Fruit fly (Drosophila melanogaster) whole organism, embryonic: ENCODE data around the gene Ykt6.

ENCODE experiments used
- Awh ChIP-seq: fragments of 200-800 bp; sonication (Bioruptor generic); IDR thresholded peaks from 2 replicates; pipeline ENCODE4, ENCODE4 v1.3.6; 2022; ENCODE audit warnings: missing biosample characterization, missing genetic modification characterization
- Blimp-1 ChIP-seq: fragments of 200-800 bp; sonication (Bioruptor generic); optimal IDR thresholded peaks from 3 replicates; lab custom pipeline; 2018; ENCODE audit warnings: missing biosample characterization, missing genetic modification characterization, mild to moderate bottlenecking, moderate library complexity, missing genetic modification reagents
- CG10147 ChIP-seq: fragments of 200-800 bp; sonication (Bioruptor generic); optimal IDR thresholded peaks from 2 replicates; lab custom pipeline; 2019; ENCODE audit warnings: missing biosample characterization, mild to moderate bottlenecking, missing genetic modification characterization, moderate library complexity
- CG10366 ChIP-seq: fragments of 200-800 bp; sonication (Bioruptor generic); IDR thresholded peaks from 2 replicates; pipeline ENCODE4 v1.3.6; 2022; ENCODE audit warnings: missing biosample characterization, missing genetic modification characterization
- CG10462 ChIP-seq: fragments of 200-800 bp; sonication (Bioruptor generic); optimal IDR thresholded peaks from 2 replicates; lab custom pipeline; 2016; ENCODE audit warnings: missing biosample characterization, missing genetic modification characterization
- CG11456 ChIP-seq: fragments of 200-800 bp; sonication (Bioruptor generic); IDR thresholded peaks from 3 replicates; pipeline ENCODE4 v1.3.6; 2022; ENCODE audit warnings: missing biosample characterization, missing genetic modification characterization
- CG13624 ChIP-seq: fragments of 200-800 bp; sonication (Bioruptor generic); optimal IDR thresholded peaks from 2 replicates; lab custom pipeline; 2016; ENCODE audit warnings: missing biosample characterization, missing genetic modification characterization
- CG14710 ChIP-seq: fragments of 200-800 bp; sonication (Bioruptor generic); optimal IDR thresholded peaks from 3 replicates; lab custom pipeline; 2019; ENCODE audit warnings: missing biosample characterization, mild to moderate bottlenecking, missing genetic modification characterization, moderate library complexity
- CG15514 ChIP-seq: fragments of 200-800 bp; sonication (Bioruptor generic); optimal IDR thresholded peaks from 3 replicates; lab custom pipeline; 2017; ENCODE audit warnings: missing biosample characterization, missing genetic modification characterization, mild to moderate bottlenecking, moderate library complexity, missing genetic modification reagents
- CG1602 ChIP-seq: fragments of 200-800 bp; sonication (Bioruptor generic); optimal IDR thresholded peaks from 3 replicates; lab custom pipeline; 2016; ENCODE audit warnings: missing biosample characterization, missing genetic modification characterization
- CG17328 ChIP-seq: fragments of 200-800 bp; sonication (Bioruptor generic); IDR thresholded peaks from 2 replicates; pipeline ENCODE4 v1.3.6; 2022; ENCODE audit warnings: missing biosample characterization, missing genetic modification characterization
- CG18599 ChIP-seq: fragments of 200-800 bp; sonication (Bioruptor generic); optimal IDR thresholded peaks from 3 replicates; lab custom pipeline; 2017; ENCODE audit warnings: missing biosample characterization, missing genetic modification characterization, mild to moderate bottlenecking, moderate library complexity, missing genetic modification reagents
- CG33557 ChIP-seq: fragments of 200-800 bp; sonication (Bioruptor generic); optimal IDR thresholded peaks from 2 replicates; lab custom pipeline; 2019; ENCODE audit warnings: missing biosample characterization, mild to moderate bottlenecking, missing genetic modification characterization, moderate library complexity
- CG34422 ChIP-seq: fragments of 200-800 bp; sonication (Bioruptor generic); IDR thresholded peaks from 3 replicates; pipeline ENCODE4 v1.3.6; 2022; ENCODE audit warnings: missing biosample characterization, missing genetic modification characterization
- CG4328 ChIP-seq: fragments of 200-800 bp; sonication (Bioruptor generic); optimal IDR thresholded peaks from 3 replicates; lab custom pipeline; 2017; ENCODE audit warnings: missing biosample characterization, missing genetic modification reagents, missing genetic modification characterization
- CG5245 ChIP-seq: fragments of 200-800 bp; sonication (Bioruptor generic); optimal IDR thresholded peaks from 3 replicates; lab custom pipeline; 2016; ENCODE audit warnings: missing biosample characterization, missing genetic modification characterization
- CG6813 ChIP-seq: fragments of 200-800 bp; sonication (Bioruptor generic); optimal IDR thresholded peaks from 2 replicates; lab custom pipeline; 2017; ENCODE audit warnings: missing biosample characterization, missing genetic modification characterization, mild to moderate bottlenecking, moderate library complexity, missing genetic modification reagents
- CG6854 ChIP-seq: fragments of 200-800 bp; sonication (Bioruptor generic); optimal IDR thresholded peaks from 3 replicates; lab custom pipeline; 2017; ENCODE audit warnings: missing biosample characterization, mild to moderate bottlenecking, missing genetic modification characterization
- CG7372 ChIP-seq: fragments of 200-800 bp; sonication (Bioruptor generic); IDR thresholded peaks from 2 replicates; pipeline ENCODE4 v1.3.6; 2022; ENCODE audit warnings: missing biosample characterization, missing genetic modification characterization
- CG9215 ChIP-seq: fragments of 200-800 bp; sonication (Bioruptor generic); IDR thresholded peaks from 2 replicates; pipeline ENCODE4 v1.3.6; 2022; ENCODE audit warnings: missing biosample characterization, missing genetic modification characterization
- Chrac-16 ChIP-seq: fragments of 200-800 bp; sonication (Bioruptor generic); optimal IDR thresholded peaks from 3 replicates; lab custom pipeline; 2016; ENCODE audit warnings: missing biosample characterization, missing genetic modification characterization
- Doc3 ChIP-seq: fragments of 200-800 bp; sonication (Bioruptor generic); IDR thresholded peaks from 3 replicates; pipeline ENCODE4 v1.3.6; 2022; ENCODE audit warnings: missing biosample characterization, missing genetic modification characterization; ENCODE audit not compliant: partially characterized antibody
- E2f2 ChIP-seq: fragments of 200-800 bp; sonication (Bioruptor generic); IDR thresholded peaks from 2 replicates; pipeline ENCODE4 v1.3.6; 2022; ENCODE audit warnings: missing biosample characterization, missing genetic modification characterization
- Lim3 ChIP-seq: fragments of 200-800 bp; sonication (Bioruptor generic); IDR thresholded peaks from 2 replicates; pipeline ENCODE4 v1.3.6; 2022; ENCODE audit warnings: missing biosample characterization, missing genetic modification characterization
- NC2β ChIP-seq: fragments of 200-800 bp; sonication (Bioruptor generic); optimal IDR thresholded peaks from 2 replicates; lab custom pipeline; 2016; ENCODE audit warnings: missing biosample characterization, missing genetic modification characterization
- Sox102F ChIP-seq: fragments of 200-800 bp; sonication (Bioruptor generic); optimal IDR thresholded peaks from 2 replicates; lab custom pipeline; 2018; ENCODE audit warnings: missing biosample characterization, mild to moderate bottlenecking, missing genetic modification characterization, moderate library complexity
- Sry-δ ChIP-seq: fragments of 200-800 bp; sonication (Bioruptor generic); optimal IDR thresholded peaks from 2 replicates; lab custom pipeline; 2016; ENCODE audit warnings: missing biosample characterization, missing genetic modification characterization
- Xbp1 ChIP-seq: fragments of 200-800 bp; sonication (Bioruptor generic); optimal IDR thresholded peaks from 3 replicates; lab custom pipeline; 2016; ENCODE audit warnings: missing biosample characterization, mild to moderate bottlenecking, missing genetic modification characterization
- ap ChIP-seq: fragments of 200-800 bp; sonication (Bioruptor generic); IDR thresholded peaks from 2 replicates; pipeline ENCODE4 v1.3.6; 2022; ENCODE audit warnings: missing biosample characterization, missing genetic modification characterization
- bab2 ChIP-seq: fragments of 200-800 bp; sonication (Bioruptor generic); optimal IDR thresholded peaks from 2 replicates; lab custom pipeline; 2016; ENCODE audit warnings: missing biosample characterization, missing genetic modification characterization
- bigmax ChIP-seq: fragments of 200-800 bp; sonication (Bioruptor generic); optimal IDR thresholded peaks from 2 replicates; lab custom pipeline; 2018; ENCODE audit warnings: missing biosample characterization, mild to moderate bottlenecking, missing genetic modification characterization
- cas ChIP-seq: fragments of 200-800 bp; sonication (Bioruptor generic); IDR thresholded peaks from 2 replicates; pipeline ENCODE4 v1.3.6; 2022; ENCODE audit warnings: missing biosample characterization, missing genetic modification characterization
- chn ChIP-seq: fragments of 200-800 bp; sonication (Bioruptor generic); optimal IDR thresholded peaks from 2 replicates; lab custom pipeline; 2016; ENCODE audit warnings: missing biosample characterization, missing genetic modification characterization
- dm ChIP-seq: fragments of 200-800 bp; sonication (Bioruptor generic); optimal IDR thresholded peaks from 3 replicates; lab custom pipeline; 2016; ENCODE audit warnings: missing biosample characterization, missing genetic modification characterization
- gcm ChIP-seq: fragments of 200-800 bp; sonication (Bioruptor generic); optimal IDR thresholded peaks from 2 replicates; lab custom pipeline; 2019; ENCODE audit warnings: missing biosample characterization, mild to moderate bottlenecking, missing genetic modification characterization, moderate library complexity
- gem ChIP-seq: fragments of 200-800 bp; sonication (Bioruptor generic); optimal IDR thresholded peaks from 2 replicates; lab custom pipeline; 2019; ENCODE audit warnings: missing biosample characterization, mild to moderate bottlenecking, missing genetic modification characterization, moderate library complexity
- hkb ChIP-seq, 2 experiments: fragments of 200-800 bp in 1 of 2; fragments of >200 bp in 1 of 2; sonication (Bioruptor generic) in 1 of 2; IDR thresholded peaks in 1 of 2; optimal IDR thresholded peaks in 1 of 2; 2 replicates each; pipeline versions ENCODE4 v1.3.6 to Lab custom; 2017 to 2022; ENCODE audit warnings: missing biosample characterization in 1 of 2, missing genetic modification characterization in 1 of 2
- lilli ChIP-seq: fragments of 200-800 bp; sonication (Bioruptor generic); optimal IDR thresholded peaks from 3 replicates; lab custom pipeline; 2016; ENCODE audit warnings: missing biosample characterization, missing genetic modification characterization
- lov ChIP-seq, 2 experiments: fragments of 200-800 bp in 1 of 2; fragments of >200 bp in 1 of 2; sonication (Bioruptor generic) in 1 of 2; IDR thresholded peaks in 1 of 2; optimal IDR thresholded peaks in 1 of 2; 2 replicates in 1 of 2; 3 replicates in 1 of 2; pipeline versions ENCODE4 v1.3.6 to Lab custom; 2017 to 2022; ENCODE audit warnings: missing biosample characterization in 1 of 2, missing genetic modification characterization in 1 of 2
- nau ChIP-seq: fragments of 200-800 bp; sonication (Bioruptor generic); optimal IDR thresholded peaks from 3 replicates; lab custom pipeline; 2017; ENCODE audit warnings: missing biosample characterization, mild to moderate bottlenecking, missing genetic modification characterization, missing genetic modification reagents
- pnt ChIP-seq: fragments of 200-800 bp; sonication (Bioruptor generic); optimal IDR thresholded peaks from 3 replicates; lab custom pipeline; 2016; ENCODE audit warnings: missing biosample characterization, missing genetic modification characterization
- psq ChIP-seq: fragments of 200-800 bp; sonication (Bioruptor generic); optimal IDR thresholded peaks from 2 replicates; lab custom pipeline; 2017; ENCODE audit warnings: missing biosample characterization, missing genetic modification characterization
- pum ChIP-seq: fragments of 200-800 bp; sonication (Bioruptor generic); optimal IDR thresholded peaks from 2 replicates; lab custom pipeline; 2016; ENCODE audit warnings: missing biosample characterization, missing genetic modification characterization
- ranshi ChIP-seq: fragments of 200-800 bp; sonication (Bioruptor generic); IDR thresholded peaks from 2 replicates; pipeline ENCODE4 v1.3.6; 2022; ENCODE audit warnings: missing biosample characterization, missing genetic modification characterization
- row ChIP-seq: fragments of 200-800 bp; sonication (Bioruptor generic); IDR thresholded peaks from 3 replicates; pipeline ENCODE4 v1.3.6; 2022; ENCODE audit warnings: missing biosample characterization, missing genetic modification characterization
- sqz ChIP-seq: fragments of 200-800 bp; sonication (Bioruptor generic); optimal IDR thresholded peaks from 3 replicates; lab custom pipeline; 2018; ENCODE audit warnings: missing biosample characterization, mild to moderate bottlenecking, missing genetic modification characterization
- tll ChIP-seq, 2 experiments: fragments of 200-800 bp in 1 of 2; fragments of >200 bp in 1 of 2; sonication (Bioruptor generic) in 1 of 2; optimal IDR thresholded peaks; 2 replicates each; lab custom pipeline; 2017 to 2019; ENCODE audit warnings: missing biosample characterization in 2 of 2, missing genetic modification characterization in 2 of 2, mild to moderate bottlenecking in 1 of 2, moderate library complexity in 1 of 2
- ttk ChIP-seq: fragments of 200-800 bp; sonication (Bioruptor generic); IDR thresholded peaks from 2 replicates; pipeline ENCODE4 v2.1.2; 2022; ENCODE audit warnings: missing biosample characterization, missing genetic modification characterization

The Ykt6 gene

DNA sequence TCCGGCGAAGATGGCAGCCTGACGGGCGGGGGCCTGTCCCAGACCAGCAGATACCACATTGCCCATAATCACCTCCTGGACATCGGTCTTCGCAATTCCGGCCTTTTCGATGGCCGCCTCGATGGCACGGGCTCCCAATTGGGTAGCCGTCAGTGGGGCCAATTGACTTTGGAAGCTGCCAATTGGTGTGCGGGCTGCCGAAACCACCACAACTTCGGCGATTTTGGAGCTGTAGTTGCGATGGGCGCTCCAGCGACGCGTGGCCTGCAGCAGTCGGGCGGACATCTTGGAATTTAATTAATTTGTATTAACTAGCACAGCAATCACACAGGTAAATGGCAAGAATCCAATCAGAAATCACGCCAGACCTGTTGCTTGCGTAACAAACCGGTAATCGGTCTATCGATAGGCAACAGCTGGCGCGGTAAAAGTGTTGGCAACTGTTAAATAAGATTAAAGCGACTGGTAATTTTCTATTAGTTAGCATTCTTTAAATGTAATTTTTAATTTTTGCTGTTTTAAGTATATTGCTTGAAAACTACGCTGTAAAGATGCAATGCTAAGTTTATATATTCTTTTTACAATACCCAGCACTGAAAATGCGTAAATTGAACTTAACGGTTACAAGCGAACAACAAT is 31.7 kb upstream of the Ykt6 start, which contains the start of gene Acat1 (continued):
- TF ChIP-seq sqz (GFP tag; lab: Kevin White, UChicago) (no peak), Doc3 (GFP tag; lab: Robert Waterston, UW) (0 out of 3 replicates have a peak, but pooled peaks have one; percentile 17), CG15514 (GFP tag; lab: Kevin White, UChicago) (peak; percentile 66), row (GFP tag; lab: Robert Waterston, UW) (peak; percentile 43; the same call in 1 of the 3 replicates), hkb (optimal IDR thresholded peaks at IDR 0.05; lab: Kevin White, UChicago) (no peak), hkb (GFP tag; IDR thresholded peaks at IDR 0.05; lab: Robert Waterston, UW) (peak; percentile 80), psq (GFP tag; lab: Kevin White, UChicago) (no peak), bigmax (GFP tag; lab: Kevin White, UChicago) (no peak), Blimp-1 (GFP tag; lab: Kevin White, UChicago) (peak; percentile 64), gem (tag; lab: Kevin White, UChicago) (no peak), CG1602 (GFP tag; lab: Kevin White, UChicago) (peak; percentile 44), CG6854 (GFP tag; lab: Kevin White, UChicago) (no peak), Chrac-16 (peak; percentile 57), gcm (peak; percentile 8), ranshi (0 out of 2 replicates have a peak, but pooled peaks have one; percentile 42), CG9215 (GFP tag; lab: Robert Waterston, UW) (0 out of 2 replicates have a peak, but pooled peaks have one; percentile 13), lov (optimal IDR thresholded peaks at IDR 0.05; lab: Kevin White, UChicago) (no peak), lov (GFP tag; IDR thresholded peaks at IDR 0.05; lab: Robert Waterston, UW) (no peak), CG10366 (GFP tag; lab: Robert Waterston, UW) (peak; percentile 33; the same call in 1 of the 2 replicates), CG10462 (GFP tag; lab: Kevin White, UChicago) (peak; percentile 23), CG33557 (no peak), dm (GFP tag; lab: Kevin White, UChicago) (peak; percentile 32), chn (peak; percentile 53), cas (no peak), CG11456 (GFP tag; lab: Robert Waterston, UW) (peak; percentile 72; the same call in 2 of the 3 replicates), CG14710 (tag; lab: Kevin White, UChicago) (peak; percentile 53), Xbp1 (GFP tag; lab: Kevin White, UChicago) (peak; percentile 56), Sox102F (peak; percentile 69), pnt (peak; percentile 1), NC2β (peak; percentile 38), pum (GFP tag; lab: Kevin White, UChicago) (peak; percentile 27), Awh (GFP tag; lab: Robert Waterston, UW) (peak; percentile 47; the same call in 1 of the 2 replicates), E2f2 (GFP tag; lab: Robert Waterston, UW) (peak; percentile 49; the same call in 1 of the 2 replicates), nau (GFP tag; lab: Kevin White, UChicago) (no peak), ap (GFP tag; lab: Robert Waterston, UW) (no peak), ttk (GFP tag; lab: Robert Waterston, UW) (peak; percentile 24; the same call in 1 of the 2 replicates), Lim3 (GFP tag; lab: Robert Waterston, UW) (no peak), CG13624 (GFP tag; lab: Kevin White, UChicago) (peak; percentile 39), CG4328 (no peak), CG10147 (no peak), lilli (GFP tag; lab: Kevin White, UChicago) (peak; percentile 80), Sry-δ (GFP tag; lab: Kevin White, UChicago) (peak; percentile 42), tll (GFP tag; optimal IDR thresholded peaks at IDR 0.05; lab: Kevin White, UChicago) (no peak), CG17328 (GFP tag; lab: Robert Waterston, UW) (peak; percentile 62), CG18599 (GFP tag; lab: Kevin White, UChicago) (peak; percentile 74), CG7372 (GFP tag; lab: Robert Waterston, UW) (peak; percentile 34; the same call in 1 of the 2 replicates), CG6813 (GFP tag; lab: Kevin White, UChicago) (peak; percentile 12), CG34422 (peak; percentile 58), bab2 (GFP tag; lab: Kevin White, UChicago) (peak; percentile 35), CG5245 (GFP tag; lab: Kevin White, UChicago) (peak; percentile 29)
